Worm (Caenorhabditis elegans) whole organism, early embryonic: ENCODE measurements around the gene F40G12.9.

Experiments used
- B0310.2 ChIP-seq: sonication (generic microtip); optimal IDR thresholded peaks from 2 replicates; lab custom pipeline; 2016; ENCODE audit warnings: mild to moderate bottlenecking, missing genetic modification characterization, missing compliant biosample characterization
- F13C5.2 ChIP-seq: sonication (generic microtip); optimal IDR thresholded peaks from 2 replicates; lab custom pipeline; 2017; ENCODE audit warnings: mild to moderate bottlenecking, missing genetic modification characterization, inconsistent platforms, missing compliant biosample characterization
- ama-1 ChIP-seq: fragments of 150-350 bp; optimal IDR thresholded peaks from 2 replicates; lab custom pipeline; 2014
- ceh-13 ChIP-seq: fragments of 200-800 bp; sonication (Bioruptor generic); optimal IDR thresholded peaks from 2 replicates; lab custom pipeline; 2018; ENCODE audit warnings: mild to moderate bottlenecking, missing genetic modification characterization, missing compliant biosample characterization
- ets-7 ChIP-seq: sonication (generic microtip); optimal IDR thresholded peaks from 2 replicates; lab custom pipeline; 2016; ENCODE audit warnings: missing genotype, missing genetic modification characterization, missing compliant biosample characterization
- flt-1 ChIP-seq: fragments of 200-800 bp; sonication (Bioruptor generic); IDR thresholded peaks from 2 replicates; pipeline ENCODE4 v1.3.6; 2022; ENCODE audit warnings: missing genetic modification characterization, missing compliant biosample characterization
- hmbx-1 ChIP-seq: sonication (generic microtip); optimal IDR thresholded peaks from 2 replicates; lab custom pipeline; 2016; ENCODE audit warnings: mild to moderate bottlenecking, missing genetic modification characterization, missing compliant biosample characterization
- hmg-4 ChIP-seq: fragments of 200-800 bp; sonication (Bioruptor generic); optimal IDR thresholded peaks from 2 replicates; lab custom pipeline; 2018; ENCODE audit warnings: mild to moderate bottlenecking, missing genetic modification characterization, missing compliant biosample characterization
- hnd-1 ChIP-seq: sonication (generic microtip); optimal IDR thresholded peaks from 2 replicates; lab custom pipeline; 2016; ENCODE audit warnings: missing genetic modification characterization, missing compliant biosample characterization
- scrt-1 ChIP-seq: fragments of 200-800 bp; sonication (Bioruptor generic); IDR thresholded peaks from 2 replicates; pipeline ENCODE4 v1.3.6; 2022; ENCODE audit warnings: missing genetic modification characterization, missing compliant biosample characterization
- sea-1 ChIP-seq: fragments of 200-800 bp; sonication (Bioruptor generic); conservative IDR thresholded peaks from 2 replicates; pipeline ENCODE4 v1.3.6; 2022; ENCODE audit warnings: missing genetic modification characterization, missing compliant biosample characterization
- tbx-11 ChIP-seq: fragments of 200-800 bp; sonication (Bioruptor generic); IDR thresholded peaks from 2 replicates; pipeline ENCODE4 v1.3.6; 2022; ENCODE audit warnings: missing genetic modification characterization, missing compliant biosample characterization
- tbx-37 ChIP-seq: fragments of 200-800 bp; sonication (Bioruptor generic); conservative IDR thresholded peaks from 2 replicates; pipeline ENCODE4 v1.3.6; 2022; ENCODE audit warnings: missing genetic modification reagents, missing genetic modification characterization, missing compliant biosample characterization
- tra-4 ChIP-seq: sonication (generic microtip); optimal IDR thresholded peaks from 2 replicates; lab custom pipeline; 2017; ENCODE audit warnings: missing genetic modification characterization, missing compliant biosample characterization

DNA sequence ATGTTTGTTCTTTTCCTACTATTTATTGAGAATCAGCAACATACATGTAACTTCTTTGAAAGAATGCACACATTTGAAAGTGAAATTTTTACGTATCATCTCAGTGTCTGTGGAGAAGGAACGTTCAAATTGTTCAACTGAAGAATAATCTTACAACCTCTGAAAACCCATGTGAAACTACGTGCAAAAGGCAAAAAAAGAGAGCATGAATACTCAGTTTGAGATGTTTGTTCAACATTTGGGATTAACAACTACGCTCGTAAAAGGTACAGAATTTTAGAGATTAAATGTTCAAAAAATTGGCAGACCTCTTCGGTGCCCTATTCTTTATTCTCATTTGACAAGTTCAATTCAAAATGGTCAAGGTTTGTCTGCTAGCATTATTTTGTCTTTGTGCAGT, 30.4 kb upstream of the F40G12.9 start, which contains the start of gene K02E11.5:
- TF ChIP-seq ama-1 (no peak), ets-7 (tag; lab: Kevin White, UChicago) (no peak), flt-1 (GFP tag; lab: Robert Waterston, UW) (no peak), hnd-1 (tag; lab: Kevin White, UChicago) (no peak), tra-4 (tag; lab: Kevin White, UChicago) (no peak), ceh-13 (GFP tag; lab: Kevin White, UChicago) (no peak), B0310.2 (tag; lab: Kevin White, UChicago) (no peak), F13C5.2 (tag; lab: Kevin White, UChicago) (no peak), scrt-1 (GFP tag; lab: Robert Waterston, UW) (no peak), tbx-11 (GFP tag; lab: Robert Waterston, UW) (no peak), hmbx-1 (tag; lab: Kevin White, UChicago) (no peak), hmg-4 (GFP tag; lab: Kevin White, UChicago) (no peak), sea-1 (GFP tag; lab: Robert Waterston, UW) (no peak), tbx-37 (GFP tag; lab: Robert Waterston, UW) (no peak)
